Worm (Caenorhabditis elegans) whole organism, L3 larva: ENCODE results near the gene C50C3.1.

ENCODE experiments used
- ama-1 ChIP-seq: fragments of 150-350 bp; optimal IDR thresholded peaks from 2 replicates; lab custom pipeline; 2018
- egl-27 ChIP-seq: sonication (generic microtip); optimal IDR thresholded peaks from 4 replicates; lab custom pipeline; 2017; ENCODE audit warnings: missing biosample characterization, missing genetic modification reagents, missing genetic modification characterization
- lin-39 ChIP-seq: fragments of 150-350 bp; optimal IDR thresholded peaks from 2 replicates; lab custom pipeline; 2018; ENCODE audit warnings: missing biosample characterization, missing genetic modification reagents, missing genetic modification characterization
- nfya-1 ChIP-seq: sonication (generic microtip); optimal IDR thresholded peaks from 2 replicates; lab custom pipeline; 2017; ENCODE audit warnings: missing genetic modification characterization, mild to moderate bottlenecking, missing compliant biosample characterization, antibody characterized with exemption, moderate library complexity; ENCODE audit not compliant: insufficient read depth
- nhr-28 ChIP-seq: fragments of 150-350 bp; optimal IDR thresholded peaks from 2 replicates; lab custom pipeline; 2014; ENCODE audit warnings: missing biosample characterization, missing genetic modification characterization
- nhr-43 ChIP-seq: sonication (generic microtip); optimal IDR thresholded peaks from 2 replicates; lab custom pipeline; 2016; ENCODE audit warnings: mild to moderate bottlenecking, missing genetic modification characterization, missing compliant biosample characterization; ENCODE audit not compliant: poor library complexity, severe bottlenecking
- nhr-67 ChIP-seq: fragments of 150-350 bp; optimal IDR thresholded peaks from 2 replicates; lab custom pipeline; 2014; ENCODE audit warnings: missing biosample characterization, missing genetic modification characterization
- nhr-76 ChIP-seq: fragments of 150-350 bp; sonication (generic microtip); optimal IDR thresholded peaks from 5 replicates; lab custom pipeline; 2014; ENCODE audit warnings: missing biosample characterization, missing genetic modification characterization
- pqm-1 ChIP-seq: fragments of 150-350 bp; optimal IDR thresholded peaks from 2 replicates; lab custom pipeline; 2017; ENCODE audit warnings: missing biosample characterization, missing genetic modification characterization, inconsistent platforms
- skn-1 ChIP-seq: fragments of 150-350 bp; optimal IDR thresholded peaks from 2 replicates; lab custom pipeline; 2014; ENCODE audit warnings: missing biosample characterization, missing genetic modification characterization
- tbx-2 ChIP-seq: sonication (generic microtip); optimal IDR thresholded peaks from 2 replicates; lab custom pipeline; 2016; ENCODE audit warnings: mild to moderate bottlenecking, missing genetic modification characterization, missing compliant biosample characterization
- unc-39 ChIP-seq: sonication (generic microtip); optimal IDR thresholded peaks from 4 replicates; lab custom pipeline; 2017; ENCODE audit warnings: missing biosample characterization, missing genetic modification characterization
- unc-62 ChIP-seq: fragments of 150-350 bp; sonication (generic microtip); optimal IDR thresholded peaks from 4 replicates; lab custom pipeline; 2014; ENCODE audit warnings: missing biosample characterization, missing genetic modification reagents, missing genetic modification characterization
- zag-1 ChIP-seq: fragments of 150-350 bp; optimal IDR thresholded peaks from 2 replicates; lab custom pipeline; 2014; ENCODE audit warnings: missing biosample characterization, missing genetic modification characterization

ce11 chrIII:8199060-8199459 is 7.3 kb downstream of the C50C3.1 start:
- TF ChIP-seq unc-62 (GFP tag; lab: Kevin White, UChicago): no peak
- TF ChIP-seq ama-1 (lab: Kevin White, UChicago): no peak
- TF ChIP-seq nhr-28 (tag; lab: Kevin White, UChicago): no peak
- no peak for TF ChIP-seq nhr-76 (tag; lab: Kevin White, UChicago)
- TF ChIP-seq tbx-2 (tag; lab: Kevin White, UChicago): no peak
- no peak for TF ChIP-seq nhr-67 (tag; lab: Kevin White, UChicago)
- TF ChIP-seq egl-27: no peak
- TF ChIP-seq zag-1 (tag; lab: Kevin White, UChicago): no peak
- no peak for TF ChIP-seq nfya-1 (tag; lab: Kevin White, UChicago)
- no peak for TF ChIP-seq nhr-43 (tag; lab: Kevin White, UChicago)
- no peak for TF ChIP-seq pqm-1 (tag; lab: Kevin White, UChicago)
- no peak for TF ChIP-seq skn-1 (tag; lab: Kevin White, UChicago)
- TF ChIP-seq lin-39 (tag; lab: Kevin White, UChicago): no peak
- TF ChIP-seq unc-39 (tag; lab: Kevin White, UChicago): no peak
